Fruit fly (Drosophila melanogaster) whole organism: ENCODE results near the gene ND-B14.5A.

ENCODE experiments used
- EcR ChIP-seq, 2 experiments: fragments of >200 bp; optimal IDR thresholded peaks; 2 replicates each; lab custom pipeline; 2017; ENCODE audit warnings: missing biosample characterization in 2 of 2, missing genetic modification characterization in 2 of 2, missing genetic modification reagents in 2 of 2
- pan ChIP-seq: fragments of >200 bp; optimal IDR thresholded peaks from 2 replicates; lab custom pipeline; 2017
- usp ChIP-seq: fragments of >200 bp; optimal IDR thresholded peaks from 2 replicates; lab custom pipeline; 2017; ENCODE audit warnings: missing biosample characterization, missing genetic modification characterization, mixed read lengths

DNA sequence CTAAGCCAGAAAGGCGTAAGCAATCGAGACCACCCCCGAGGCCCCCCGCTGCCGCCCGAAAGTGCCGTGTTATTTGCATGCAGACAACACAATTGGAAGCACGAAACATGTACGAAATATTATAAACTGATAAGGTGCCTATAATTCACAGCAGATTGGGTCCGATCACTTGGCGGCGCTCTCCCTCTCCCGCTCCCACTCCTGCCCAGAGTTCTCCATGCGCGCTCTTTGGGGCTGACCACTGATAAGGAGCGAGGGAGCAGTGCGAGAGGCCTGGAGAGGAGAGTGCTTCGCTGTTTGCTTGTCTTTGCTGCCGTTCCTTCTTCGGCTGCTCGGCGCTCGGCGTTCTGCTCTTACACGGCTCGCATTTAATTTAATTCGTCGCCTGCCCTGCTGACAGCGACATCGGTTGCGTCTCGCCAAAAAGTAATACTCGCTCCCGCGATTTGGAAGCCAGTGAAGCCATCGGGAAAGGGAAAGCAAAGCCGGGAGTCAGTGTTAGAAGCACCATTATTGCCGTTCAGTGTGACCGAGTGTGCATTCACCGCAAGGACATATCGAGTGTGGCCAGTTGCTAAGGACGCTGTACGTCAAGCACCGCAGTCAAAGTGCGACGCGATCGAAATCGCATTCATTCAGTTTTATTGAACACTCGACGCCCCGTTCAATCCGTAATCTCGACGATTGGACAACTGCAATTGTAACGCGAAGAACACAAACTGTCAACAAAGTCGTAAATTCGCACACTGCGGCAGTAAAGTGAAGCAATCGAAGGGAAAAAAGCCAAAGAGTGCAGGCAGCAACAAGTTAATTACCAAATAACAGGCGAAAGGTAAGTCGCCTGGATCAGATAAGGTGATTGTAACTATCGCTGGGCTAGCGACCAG, 22.1 kb downstream of the ND-B14.5A start:
- TF ChIP-seq pan (lab: Kevin White, UChicago) (no peak), EcR (GFP tag; optimal IDR thresholded peaks at IDR 0.05; lab: Kevin White, UChicago) (no peak), usp (no peak)
